Fruit fly (Drosophila melanogaster) whole organism, adult: Measurements from ENCODE around the gene eIF4E1.

Source experiments
- CG12768 ChIP-seq: fragments of 200-800 bp; sonication (Bioruptor generic); optimal IDR thresholded peaks from 2 replicates; lab custom pipeline; 2017; ENCODE audit warnings: missing biosample characterization, missing genetic modification characterization, mild to moderate bottlenecking, moderate library complexity, missing genetic modification reagents
- CG14711 ChIP-seq: fragments of 200-800 bp; sonication (Bioruptor generic); optimal IDR thresholded peaks from 2 replicates; lab custom pipeline; 2018; ENCODE audit warnings: missing biosample characterization, mild to moderate bottlenecking, missing genetic modification characterization, moderate library complexity
- CG1620 ChIP-seq: fragments of 200-800 bp; sonication (Bioruptor generic); optimal IDR thresholded peaks from 2 replicates; lab custom pipeline; 2016; ENCODE audit warnings: missing biosample characterization, missing genetic modification characterization
- CG33017 ChIP-seq: fragments of 200-800 bp; sonication (Bioruptor generic); optimal IDR thresholded peaks from 2 replicates; lab custom pipeline; 2018; ENCODE audit warnings: missing biosample characterization, mild to moderate bottlenecking, missing genetic modification characterization, moderate library complexity
- CG7045 ChIP-seq: fragments of 200-800 bp; sonication (Bioruptor generic); optimal IDR thresholded peaks from 2 replicates; lab custom pipeline; 2017; ENCODE audit warnings: missing biosample characterization, mild to moderate bottlenecking, missing genetic modification characterization
- CG7101 ChIP-seq: fragments of 200-800 bp; sonication (Bioruptor generic); optimal IDR thresholded peaks from 2 replicates; lab custom pipeline; 2018; ENCODE audit warnings: missing biosample characterization, mild to moderate bottlenecking, missing genetic modification characterization, moderate library complexity
- Clk ChIP-seq: fragments of 200-800 bp; sonication (Bioruptor generic); optimal IDR thresholded peaks from 2 replicates; lab custom pipeline; 2017; ENCODE audit warnings: missing biosample characterization, missing genetic modification characterization
- Hr96 ChIP-seq: fragments of 200-800 bp; sonication (Bioruptor generic); optimal IDR thresholded peaks from 2 replicates; lab custom pipeline; 2016; ENCODE audit warnings: missing biosample characterization, missing genetic modification characterization
- Mnt ChIP-seq: fragments of 200-800 bp; sonication (Bioruptor generic); optimal IDR thresholded peaks from 2 replicates; lab custom pipeline; 2016; ENCODE audit warnings: missing biosample characterization, mild to moderate bottlenecking, missing genetic modification characterization
- kay ChIP-seq: fragments of 200-800 bp; sonication (Bioruptor generic); peaks from one replicate; lab custom pipeline; 2016; ENCODE audit warnings: missing biosample characterization, missing genetic modification characterization, borderline replicate concordance

DNA sequence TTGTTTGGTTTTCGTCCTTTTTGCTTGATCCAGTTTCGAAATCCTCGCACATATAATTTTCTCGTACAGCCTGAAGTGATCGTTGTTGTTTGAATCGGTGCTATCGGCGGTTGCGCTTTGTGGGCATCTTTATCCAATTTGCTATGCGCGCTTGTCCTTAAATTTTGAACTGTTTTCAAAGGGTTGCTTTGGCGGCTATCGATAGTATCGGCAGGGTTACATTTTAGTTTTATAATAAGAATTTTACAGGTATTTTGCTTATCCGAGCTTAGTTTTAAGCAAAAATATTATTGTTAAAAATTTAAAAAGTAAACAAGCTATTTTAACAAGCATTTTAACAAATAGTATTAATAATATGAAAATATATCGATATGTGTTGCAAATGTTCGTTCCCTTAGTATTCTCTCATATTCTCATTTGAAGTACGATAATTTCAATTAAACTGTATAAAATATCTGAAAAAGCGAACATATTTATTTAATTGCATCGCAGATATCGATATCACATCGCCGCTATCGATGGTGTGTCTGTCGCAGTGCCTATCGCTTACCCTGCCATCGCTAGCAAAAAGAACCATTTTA is 35.3 kb downstream of the eIF4E1 start, which contains the start of the genes Klp67A and CG4452:
- TF ChIP-seq CG33017 (tag; lab: Kevin White, UChicago) (peak; percentile 13), Hr96 (no peak), Mnt (GFP tag; lab: Kevin White, UChicago) (peak; percentile 36), CG12768 (GFP tag; lab: Kevin White, UChicago) (peak; percentile 27), CG1620 (GFP tag; lab: Kevin White, UChicago) (peak; percentile 56), CG7045 (GFP tag; lab: Kevin White, UChicago) (no peak), CG14711 (tag; lab: Kevin White, UChicago) (peak; percentile 76), Clk (GFP tag; lab: Kevin White, UChicago) (no peak), CG7101 (tag; lab: Kevin White, UChicago) (peak; percentile 13), kay (GFP tag; lab: Kevin White, UChicago) (peak; percentile 17)
